Worm (Caenorhabditis elegans) whole organism, L1 larva: ENCODE results near the gene C35A5.11.

Experiments
- C04F5.9 ChIP-seq: sonication (generic microtip); optimal IDR thresholded peaks from 2 replicates; lab custom pipeline; 2016; ENCODE audit warnings: missing genetic modification characterization, missing compliant biosample characterization
- C16A3.4 ChIP-seq: fragments of 150-350 bp; optimal IDR thresholded peaks from 2 replicates; lab custom pipeline; 2014; ENCODE audit warnings: missing biosample characterization, missing genetic modification characterization
- aly-2 ChIP-seq: fragments of 150-350 bp; optimal IDR thresholded peaks from 2 replicates; lab custom pipeline; 2014; ENCODE audit warnings: missing biosample characterization, missing genetic modification characterization
- ama-1 ChIP-seq: fragments of 150-350 bp; optimal IDR thresholded peaks from 2 replicates; lab custom pipeline; 2014
- blmp-1 ChIP-seq: fragments of 150-350 bp; optimal IDR thresholded peaks from 2 replicates; lab custom pipeline; 2014; ENCODE audit warnings: missing biosample characterization, missing genetic modification characterization
- ceh-8 ChIP-seq: fragments of 200-800 bp; sonication (Bioruptor generic); optimal IDR thresholded peaks from 2 replicates; lab custom pipeline; 2018; ENCODE audit warnings: mild to moderate bottlenecking, missing genetic modification characterization, moderate library complexity, missing compliant biosample characterization
- ceh-88 ChIP-seq: fragments of 200-800 bp; sonication (Bioruptor generic); IDR thresholded peaks from 2 replicates; pipeline ENCODE4 v1.3.6; 2022; ENCODE audit warnings: missing genetic modification characterization, missing compliant biosample characterization
- dpl-1 ChIP-seq, 3 experiments: fragments of 150-350 bp in 2 of 3; sonication (generic microtip) in 1 of 3; optimal IDR thresholded peaks; 2 replicates each; lab custom pipeline; 2014 to 2017; ENCODE audit warnings: missing biosample characterization in 3 of 3, missing genetic modification characterization in 3 of 3, missing genetic modification reagents in 3 of 3
- dsc-1 ChIP-seq: sonication (generic microtip); optimal IDR thresholded peaks from 2 replicates; lab custom pipeline; 2016; ENCODE audit warnings: mild to moderate bottlenecking, missing genetic modification characterization, missing compliant biosample characterization
- efl-1 ChIP-seq, 4 experiments: fragments of 150-350 bp; optimal IDR thresholded peaks in 3 of 4; peaks in 1 of 4; 1 replicate in 1 of 4; 2 replicates in 3 of 4; lab custom pipeline; 2014; ENCODE audit warnings: missing biosample characterization in 2 of 4, missing genetic modification characterization in 2 of 4, missing genetic modification reagents in 2 of 4
- egl-27 ChIP-seq, 2 experiments: fragments of 150-350 bp in 1 of 2; sonication (generic microtip); optimal IDR thresholded peaks; 3 replicates each; lab custom pipeline; 2017 to 2018; ENCODE audit warnings: missing biosample characterization in 2 of 2, missing genetic modification characterization in 2 of 2, missing genetic modification reagents in 2 of 2
- elt-2 ChIP-seq: sonication (generic microtip); optimal IDR thresholded peaks from 2 replicates; lab custom pipeline; 2016; ENCODE audit warnings: missing genetic modification characterization, mild to moderate bottlenecking, inconsistent platforms, missing compliant biosample characterization, missing genetic modification reagents
- ets-5 ChIP-seq: fragments of 200-800 bp; sonication (Bioruptor generic); IDR thresholded peaks from 2 replicates; pipeline ENCODE4 v1.3.6; 2022; ENCODE audit warnings: missing genetic modification characterization, missing compliant biosample characterization
- fos-1 ChIP-seq: fragments of 150-350 bp; optimal IDR thresholded peaks from 2 replicates; lab custom pipeline; 2014; ENCODE audit warnings: missing biosample characterization, missing genetic modification characterization
- grh-1 ChIP-seq: fragments of 200-800 bp; sonication (Bioruptor generic); IDR thresholded peaks from 2 replicates; pipeline ENCODE4 v1.3.6; 2022; ENCODE audit warnings: missing genetic modification reagents, missing genetic modification characterization, missing compliant biosample characterization
- hlh-4 ChIP-seq: sonication (generic microtip); optimal IDR thresholded peaks from 2 replicates; lab custom pipeline; 2016; ENCODE audit warnings: mild to moderate bottlenecking, missing genetic modification characterization, missing compliant biosample characterization
- lin-14 ChIP-seq: fragments of 200-800 bp; sonication (Bioruptor generic); optimal IDR thresholded peaks from 2 replicates; lab custom pipeline; 2018; ENCODE audit warnings: mild to moderate bottlenecking, missing genetic modification characterization, moderate library complexity, missing compliant biosample characterization
- lir-3 ChIP-seq: sonication (generic microtip); optimal IDR thresholded peaks from 2 replicates; lab custom pipeline; 2016; ENCODE audit warnings: mild to moderate bottlenecking, missing genetic modification characterization, moderate library complexity, missing compliant biosample characterization; ENCODE audit not compliant: poor library complexity
- lsy-2 ChIP-seq, 2 experiments: fragments of 150-350 bp; optimal IDR thresholded peaks; 2 replicates each; lab custom pipeline; 2014; ENCODE audit warnings: missing biosample characterization in 2 of 2, missing genetic modification characterization in 2 of 2
- mab-9 ChIP-seq: fragments of 200-800 bp; sonication (Bioruptor generic); IDR thresholded peaks from 2 replicates; pipeline ENCODE4 v1.3.6; 2022; ENCODE audit warnings: missing genetic modification reagents, missing genetic modification characterization, missing compliant biosample characterization
- mef-2 ChIP-seq: fragments of 150-350 bp; optimal IDR thresholded peaks from 2 replicates; lab custom pipeline; 2014; ENCODE audit warnings: missing biosample characterization, missing genetic modification characterization
- nhr-20 ChIP-seq: sonication (generic microtip); optimal IDR thresholded peaks from 2 replicates; lab custom pipeline; 2016; ENCODE audit warnings: mild to moderate bottlenecking, missing genetic modification characterization, missing compliant biosample characterization
- nhr-28 ChIP-seq: fragments of 150-350 bp; optimal IDR thresholded peaks from 2 replicates; lab custom pipeline; 2014; ENCODE audit warnings: missing biosample characterization, missing genetic modification characterization
- nhr-47 ChIP-seq: sonication (generic microtip); optimal IDR thresholded peaks from 2 replicates; lab custom pipeline; 2016; ENCODE audit warnings: mild to moderate bottlenecking, missing genetic modification characterization, moderate library complexity, missing compliant biosample characterization
- nhr-71 ChIP-seq: sonication (generic microtip); optimal IDR thresholded peaks from 2 replicates; lab custom pipeline; 2016; ENCODE audit warnings: mild to moderate bottlenecking, missing genetic modification characterization, moderate library complexity, missing compliant biosample characterization
- nhr-76 ChIP-seq: sonication (generic microtip); optimal IDR thresholded peaks from 2 replicates; lab custom pipeline; 2017; ENCODE audit warnings: missing biosample characterization, missing genetic modification characterization
- nhr-77 ChIP-seq: fragments of 150-350 bp; optimal IDR thresholded peaks from 2 replicates; lab custom pipeline; 2014; ENCODE audit warnings: missing biosample characterization, missing genetic modification characterization
- nhr-84 ChIP-seq: sonication (generic microtip); optimal IDR thresholded peaks from 2 replicates; lab custom pipeline; 2017; ENCODE audit warnings: missing biosample characterization, missing genetic modification characterization
- nhr-85 ChIP-seq: sonication (generic microtip); peaks from one replicate; lab custom pipeline; 2016; ENCODE audit warnings: missing genetic modification characterization, inconsistent platforms, missing compliant biosample characterization
- nhr-90 ChIP-seq: sonication (generic microtip); optimal IDR thresholded peaks from 2 replicates; lab custom pipeline; 2016; ENCODE audit warnings: mild to moderate bottlenecking, missing genetic modification characterization, missing compliant biosample characterization; ENCODE audit not compliant: poor library complexity
- pag-3 ChIP-seq: sonication (generic microtip); optimal IDR thresholded peaks from 2 replicates; lab custom pipeline; 2017; ENCODE audit warnings: missing genetic modification characterization, mild to moderate bottlenecking, missing compliant biosample characterization, antibody characterized with exemption, borderline replicate concordance; ENCODE audit not compliant: insufficient read depth
- pax-3 ChIP-seq: fragments of 200-800 bp; sonication (Bioruptor generic); optimal IDR thresholded peaks from 2 replicates; lab custom pipeline; 2018; ENCODE audit warnings: mild to moderate bottlenecking, missing genetic modification characterization, moderate library complexity, missing compliant biosample characterization
- pqm-1 ChIP-seq: sonication (generic microtip); optimal IDR thresholded peaks from 3 replicates; lab custom pipeline; 2017; ENCODE audit warnings: missing biosample characterization, missing genetic modification characterization
- rnt-1 ChIP-seq: sonication (generic microtip); optimal IDR thresholded peaks from 2 replicates; lab custom pipeline; 2016; ENCODE audit warnings: mild to moderate bottlenecking, missing genetic modification characterization, moderate library complexity, missing compliant biosample characterization
- snpc-4 ChIP-seq: fragments of 150-350 bp; optimal IDR thresholded peaks from 2 replicates; lab custom pipeline; 2014; ENCODE audit warnings: missing biosample characterization, missing genetic modification characterization
- sup-37 ChIP-seq: fragments of 200-800 bp; sonication (Bioruptor generic); optimal IDR thresholded peaks from 2 replicates; lab custom pipeline; 2018; ENCODE audit warnings: mild to moderate bottlenecking, missing genetic modification characterization, missing compliant biosample characterization
- swsn-7 ChIP-seq: sonication (generic microtip); optimal IDR thresholded peaks from 2 replicates; lab custom pipeline; 2016; ENCODE audit warnings: missing genetic modification characterization, missing compliant biosample characterization
- tlp-1 ChIP-seq: fragments of 150-350 bp; optimal IDR thresholded peaks from 2 replicates; lab custom pipeline; 2014; ENCODE audit warnings: missing biosample characterization, missing genetic modification characterization
- unc-30 ChIP-seq: sonication (generic microtip); optimal IDR thresholded peaks from 2 replicates; lab custom pipeline; 2017; ENCODE audit warnings: missing biosample characterization, missing genetic modification characterization
- unc-62 ChIP-seq: fragments of 150-350 bp; optimal IDR thresholded peaks from 2 replicates; lab custom pipeline; 2014; ENCODE audit warnings: missing biosample characterization, missing genetic modification reagents, missing genetic modification characterization
- xbp-1 ChIP-seq: sonication (generic microtip); optimal IDR thresholded peaks from 2 replicates; lab custom pipeline; 2016; ENCODE audit warnings: missing genetic modification characterization, missing compliant biosample characterization
- zag-1 ChIP-seq: fragments of 150-350 bp; optimal IDR thresholded peaks from 2 replicates; lab custom pipeline; 2014; ENCODE audit warnings: missing biosample characterization, missing genetic modification characterization

Gene C35A5.11

DNA sequence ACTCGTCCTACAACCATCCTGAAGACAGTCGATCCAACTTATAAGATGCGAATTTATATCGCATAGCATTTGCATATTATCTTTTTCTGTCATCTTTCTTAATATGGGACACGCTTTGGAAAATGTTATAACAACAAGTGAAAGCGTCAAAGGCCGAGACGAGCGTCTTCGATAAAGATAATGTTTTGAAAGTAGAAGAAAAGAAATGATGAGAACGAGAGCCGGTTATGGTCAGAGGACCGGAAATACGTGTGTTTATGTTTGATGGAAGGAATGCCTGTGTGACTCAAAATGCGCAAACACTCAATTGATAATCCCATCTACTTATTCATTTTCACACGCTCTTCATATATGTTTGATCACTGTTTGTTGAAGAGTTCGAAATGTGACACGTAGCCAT lies at the start of gene C35A5.11:
Gene C35A5.11, minus strand, starts transcription at position 101 of the 400 bp plus-strand sequence.
- TF ChIP-seq nhr-90 (tag; lab: Kevin White, UChicago) (no peak), aly-2 (tag; lab: Kevin White, UChicago) (no peak), ceh-88 (GFP tag; lab: Robert Waterston, UW) (no peak), blmp-1 (tag; lab: Kevin White, UChicago) (peak; percentile 66), nhr-47 (tag; lab: Kevin White, UChicago) (no peak), swsn-7 (tag; lab: Kevin White, UChicago) (no peak), nhr-85 (tag; lab: Kevin White, UChicago) (no peak)

DNA sequence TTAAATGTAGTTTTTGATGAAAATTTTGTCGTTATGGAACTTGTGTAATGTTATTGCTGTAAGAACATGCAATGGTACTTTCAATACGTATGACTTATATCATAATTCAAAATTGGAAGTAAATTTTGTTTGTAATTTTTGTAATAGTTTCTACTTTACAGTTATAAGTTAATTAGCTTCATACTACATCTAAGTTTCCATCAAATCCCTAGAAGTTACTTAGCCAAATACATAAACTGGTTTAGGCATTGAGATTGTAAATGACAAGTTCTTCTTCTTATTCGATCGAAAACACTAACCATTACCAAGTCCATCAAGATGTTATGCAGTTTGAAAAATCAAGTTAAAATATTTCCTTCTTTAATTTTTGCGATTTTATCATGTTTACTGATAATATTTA lies 46.8 kb upstream of the C35A5.11 start, which contains the start of gene F32G8.2:
Gene F32G8.2, plus strand, starts transcription at position 301 of the 400 bp plus-strand sequence.
- TF ChIP-seq unc-30 (no peak), nhr-76 (tag; lab: Kevin White, UChicago) (no peak), unc-62 (GFP tag; lab: Kevin White, UChicago) (no peak), nhr-47 (tag; lab: Kevin White, UChicago) (no peak), sup-37 (GFP tag; lab: Kevin White, UChicago) (no peak), nhr-77 (tag; lab: Kevin White, UChicago) (no peak), lir-3 (tag; lab: Kevin White, UChicago) (no peak), rnt-1 (tag; lab: Kevin White, UChicago) (no peak), dsc-1 (tag; lab: Kevin White, UChicago) (no peak), grh-1 (no peak), xbp-1 (tag; lab: Kevin White, UChicago) (no peak)

DNA sequence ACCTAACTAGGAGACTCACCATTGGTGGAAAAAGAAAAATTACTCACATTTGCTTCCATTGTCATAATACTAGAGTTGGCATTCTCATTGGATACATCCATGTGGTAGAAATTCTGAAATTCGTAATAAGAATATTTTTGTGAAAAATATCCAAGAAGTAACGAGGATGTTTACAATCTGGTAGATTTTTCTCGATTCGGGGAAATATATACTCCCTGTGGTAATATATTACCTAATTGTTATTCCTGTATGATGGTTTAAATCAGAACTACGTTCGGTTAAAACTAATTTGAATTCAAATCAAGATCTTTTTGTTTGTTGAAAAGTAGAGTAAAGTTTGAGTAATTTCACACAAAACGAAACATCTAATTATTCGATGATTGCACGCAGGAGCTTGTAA lies 46.1 kb upstream of the C35A5.11 start, which contains the start of gene srd-34:
Gene srd-34, minus strand, starts transcription at position 101 of the 400 bp plus-strand sequence.
- TF ChIP-seq pax-3 (tag; lab: Kevin White, UChicago) = no peak
- no peak for TF ChIP-seq zag-1 (tag; lab: Kevin White, UChicago)
- no peak for TF ChIP-seq ceh-8
- TF ChIP-seq tlp-1 (tag; lab: Kevin White, UChicago) = no peak
- TF ChIP-seq lsy-2 (tag; optimal IDR thresholded peaks at IDR 0.05; lab: Kevin White, UChicago) = no peak
- TF ChIP-seq pqm-1 (tag; lab: Kevin White, UChicago) = no peak

DNA sequence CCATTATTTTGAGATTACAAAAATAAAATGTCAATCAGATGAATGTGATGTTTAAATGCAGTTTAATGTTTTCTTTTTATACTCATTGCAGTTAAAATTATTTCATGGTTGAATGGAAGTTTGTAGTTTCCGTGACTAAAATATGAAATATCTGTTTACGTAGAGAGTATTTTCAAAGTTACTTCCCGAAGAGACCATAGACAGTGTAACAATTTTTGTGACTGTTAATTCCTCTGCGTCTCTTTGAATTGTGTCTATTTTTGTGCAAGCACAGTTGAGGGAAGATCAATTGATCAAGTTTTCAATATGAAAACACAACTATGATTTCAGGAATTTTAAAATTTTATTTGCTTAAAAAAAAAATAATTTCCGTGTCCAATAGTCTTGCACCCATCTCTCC lies 43.8 kb upstream of the C35A5.11 start, which contains the start of gene F25D1.5:
Gene F25D1.5, minus strand, starts transcription at position 35 of the 400 bp plus-strand sequence.
- TF ChIP-seq pax-3 (tag; lab: Kevin White, UChicago) (no peak), hlh-4 (tag; lab: Kevin White, UChicago) (no peak), nhr-47 (tag; lab: Kevin White, UChicago) (no peak), C16A3.4 (tag; lab: Kevin White, UChicago) (no peak), lin-14 (no peak), nhr-84 (no peak), mef-2 (tag; lab: Kevin White, UChicago) (no peak), grh-1 (no peak), fos-1 (tag; lab: Kevin White, UChicago) (no peak), egl-27 (tag; optimal IDR thresholded peaks at IDR 0.05; lab: Kevin White, UChicago) (no peak), elt-2 (tag; lab: Kevin White, UChicago) (peak; percentile 1), nhr-71 (tag; lab: Kevin White, UChicago) (no peak), xbp-1 (tag; lab: Kevin White, UChicago) (no peak), efl-1 (optimal IDR thresholded peaks at IDR 0.05; lab: Kevin White, UChicago) (peak in 1 of 2 experiments; percentile 6), efl-1 (GFP tag; optimal IDR thresholded peaks at IDR 0.05 in 1 of 2; lab: Kevin White, UChicago) (no peak), dpl-1 (GFP tag; optimal IDR thresholded peaks at IDR 0.05; lab: Kevin White, UChicago) (no peak), nhr-20 (tag; lab: Kevin White, UChicago) (peak; percentile 36), snpc-4 (tag; lab: Kevin White, UChicago) (no peak), nhr-85 (tag; lab: Kevin White, UChicago) (peak; percentile 79), ets-5 (no peak), nhr-90 (tag; lab: Kevin White, UChicago) (peak; percentile 6), C04F5.9 (tag; lab: Kevin White, UChicago) (no peak), pag-3 (tag; lab: Kevin White, UChicago) (no peak), nhr-77 (tag; lab: Kevin White, UChicago) (peak; percentile 80), mab-9 (GFP tag; lab: Robert Waterston, UW) (no peak), nhr-28 (tag; lab: Kevin White, UChicago) (no peak), ama-1 (lab: Kevin White, UChicago) (no peak), unc-30 (no peak), blmp-1 (tag; lab: Kevin White, UChicago) (no peak), tlp-1 (tag; lab: Kevin White, UChicago) (no peak)
